Fruit fly (Drosophila melanogaster): ENCODE measurements around the gene CG32500.
A peak's percentile ranks its signal among the peaks of the same experiment; 100 is the strongest.

Gene CG32500

dm6 chrX:21631452-21631851, 7.9 kb upstream of the CG32500 start (continued):
- TF ChIP-seq CG6791 (GFP tag; IDR thresholded peaks at IDR 0.05; ENCODE audit: partially characterized antibody) = no peak
- peak; percentile 32 for TF ChIP-seq Dek (tag; optimal IDR thresholded peaks at IDR 0.05)
- TF ChIP-seq HmgD (GFP tag; optimal IDR thresholded peaks at IDR 0.05) = no peak
- TF ChIP-seq CG11398 (GFP tag; optimal IDR thresholded peaks at IDR 0.05) = no peak
- TF ChIP-seq CG2678 (tag; optimal IDR thresholded peaks at IDR 0.05) = peak; percentile 84
- peak; percentile 60 to 61 for TF ChIP-seq Pdp1 (GFP tag; optimal IDR thresholded peaks at IDR 0.05)
- TF ChIP-seq onecut (GFP tag; IDR thresholded peaks at IDR 0.05) = peak; percentile 76
- peak; percentile 34 for TF ChIP-seq CG6654 (GFP tag; optimal IDR thresholded peaks at IDR 0.05)
- no peak for TF ChIP-seq ato (GFP tag; IDR thresholded peaks at IDR 0.05; ENCODE audit: partially characterized antibody)
- no peak for TF ChIP-seq inv (GFP tag; IDR thresholded peaks at IDR 0.05; ENCODE audit: partially characterized antibody)
- TF ChIP-seq CG14860 (GFP tag; IDR thresholded peaks at IDR 0.05; ENCODE audit: partially characterized antibody) = no peak
- TF ChIP-seq Drgx (GFP tag; IDR thresholded peaks at IDR 0.05) = no peak
- TF ChIP-seq CG1603 (tag; optimal IDR thresholded peaks at IDR 0.05) = peak; percentile 67
- TF ChIP-seq Adf1 (GFP tag; IDR thresholded peaks at IDR 0.05) = no peak
- no peak for TF ChIP-seq CG4360 (GFP tag; IDR thresholded peaks at IDR 0.05)
- TF ChIP-seq Hr78 (GFP tag; optimal IDR thresholded peaks at IDR 0.05) = peak in 1 of 2 experiments; percentile 15
- TF ChIP-seq jigr1 (GFP tag; IDR thresholded peaks at IDR 0.05) = no peak
- peak; percentile 52 for TF ChIP-seq CG2120 (GFP tag; optimal IDR thresholded peaks at IDR 0.05)
- TF ChIP-seq fd3F (GFP tag; optimal IDR thresholded peaks at IDR 0.05) = peak; percentile 20
- TF ChIP-seq ftz-f1 (GFP tag; optimal IDR thresholded peaks at IDR 0.05) = no peak
- TF ChIP-seq CG11456 (GFP tag; IDR thresholded peaks at IDR 0.05) = no peak
- peak in 1 of 2 experiments; percentile 85 for TF ChIP-seq eve (GFP tag; optimal IDR thresholded peaks at IDR 0.05)
- TF ChIP-seq C15 (GFP tag; IDR thresholded peaks at IDR 0.05) = no peak
- TF ChIP-seq CG4328 (GFP tag; optimal IDR thresholded peaks at IDR 0.05) = peak; percentile 63
- 0 out of 2 replicates have a peak, but pooled peaks have one; percentile 18 for TF ChIP-seq CG31224 (GFP tag; IDR thresholded peaks at IDR 0.05)
- TF ChIP-seq ERR (GFP tag; optimal IDR thresholded peaks at IDR 0.05) = no peak
- TF ChIP-seq CG13424 (tag; optimal IDR thresholded peaks at IDR 0.05) = peak; percentile 81
- TF ChIP-seq stwl (tag; optimal IDR thresholded peaks at IDR 0.05) = peak; percentile 14
- TF ChIP-seq D19B (GFP tag; optimal IDR thresholded peaks at IDR 0.05) = no peak
- TF ChIP-seq CG4424 (GFP tag; optimal IDR thresholded peaks at IDR 0.05) = peak; percentile 77
- TF ChIP-seq CG10147 (GFP tag; optimal IDR thresholded peaks at IDR 0.05) = peak; percentile 36
- TF ChIP-seq vnd (GFP tag; IDR thresholded peaks at IDR 0.05; ENCODE audit: partially characterized antibody) = no peak
- TF ChIP-seq Mad (GFP tag; optimal IDR thresholded peaks at IDR 0.05) = peak; percentile 31
- TF ChIP-seq bowl (GFP tag; IDR thresholded peaks at IDR 0.05) = no peak
- no peak for TF ChIP-seq CG6175 (GFP tag; IDR thresholded peaks at IDR 0.05)
- peak; percentile 50 for TF ChIP-seq kah (GFP tag; optimal IDR thresholded peaks at IDR 0.05)
- TF ChIP-seq CG6813 (GFP tag; optimal IDR thresholded peaks at IDR 0.05) = peak; percentile 67
- peak; percentile 38 for TF ChIP-seq Myb (GFP tag; optimal IDR thresholded peaks at IDR 0.05)
- TF ChIP-seq CG4282 (GFP tag; optimal IDR thresholded peaks at IDR 0.05) = no peak
- TF ChIP-seq corto (GFP tag; optimal IDR thresholded peaks at IDR 0.05) = no peak
- no peak for TF ChIP-seq CG3726 (GFP tag; IDR thresholded peaks at IDR 0.05)
- TF ChIP-seq bbx (GFP tag; IDR thresholded peaks at IDR 0.05; ENCODE audit: partially characterized antibody) = no peak
- TF ChIP-seq crp (GFP tag; optimal IDR thresholded peaks at IDR 0.05) = no peak
- no peak for TF ChIP-seq Oaz (GFP tag; IDR thresholded peaks at IDR 0.05)
- TF ChIP-seq Rfx (GFP tag; IDR thresholded peaks at IDR 0.05) = no peak
- TF ChIP-seq CG14667 (GFP tag; IDR thresholded peaks at IDR 0.05) = no peak
- peak; percentile 65 for TF ChIP-seq ewg (GFP tag; optimal IDR thresholded peaks at IDR 0.05)
- TF ChIP-seq ara (GFP tag; IDR thresholded peaks at IDR 0.05) = no peak
- no peak for TF ChIP-seq da (GFP tag; optimal IDR thresholded peaks at IDR 0.05)
- TF ChIP-seq CG12104 (GFP tag; optimal IDR thresholded peaks at IDR 0.05) = no peak
- peak; percentile 47 for TF ChIP-seq CG15011 (GFP tag; optimal IDR thresholded peaks at IDR 0.05)

Measured in whole organism, embryonic.